Worm (Caenorhabditis elegans) whole organism, L4 larva: ENCODE measurements around the gene exc-15.

Experiments used
- D1046.2 ChIP-seq: fragments of 200-800 bp; sonication (Bioruptor generic); IDR thresholded peaks from 2 replicates; pipeline ENCODE4 v1.3.6; 2022; ENCODE audit warnings: missing genetic modification characterization, missing compliant biosample characterization
- F10B5.3 ChIP-seq: sonication (generic microtip); optimal IDR thresholded peaks from 2 replicates; lab custom pipeline; 2016; ENCODE audit warnings: mild to moderate bottlenecking, missing genetic modification characterization, missing compliant biosample characterization
- F26F4.8 ChIP-seq: fragments of 200-800 bp; sonication (Bioruptor generic); conservative IDR thresholded peaks from 2 replicates; pipeline ENCODE4 v1.3.6; 2022; ENCODE audit warnings: missing genetic modification characterization, missing compliant biosample characterization
- F37D6.2 ChIP-seq: sonication (generic microtip); optimal IDR thresholded peaks from 2 replicates; lab custom pipeline; 2016; ENCODE audit warnings: mild to moderate bottlenecking, missing genetic modification characterization, missing compliant biosample characterization
- F44E2.7 ChIP-seq: fragments of 200-800 bp; sonication (Bioruptor generic); IDR thresholded peaks from 2 replicates; pipeline ENCODE4 v2.1.2; 2022; ENCODE audit warnings: missing genetic modification characterization, missing compliant biosample characterization
- R02D3.7 ChIP-seq: fragments of 150-350 bp; sonication (generic microtip); optimal IDR thresholded peaks from 3 replicates; lab custom pipeline; 2014; ENCODE audit warnings: missing biosample characterization, missing genetic modification characterization
- T20F7.1 ChIP-seq: fragments of 200-800 bp; sonication (Bioruptor generic); optimal IDR thresholded peaks from 2 replicates; lab custom pipeline; 2018; ENCODE audit warnings: mild to moderate bottlenecking, missing genetic modification characterization, missing compliant biosample characterization
- Y105C5A.15 ChIP-seq: fragments of 200-800 bp; sonication (Bioruptor generic); IDR thresholded peaks from 2 replicates; pipeline ENCODE4 v1.3.6; 2022; ENCODE audit warnings: missing genetic modification characterization, missing compliant biosample characterization
- Y48G9A.11 ChIP-seq: fragments of 200-800 bp; sonication (Bioruptor generic); IDR thresholded peaks from 2 replicates; pipeline ENCODE4 v1.3.6; 2022; ENCODE audit warnings: missing genetic modification reagents, missing genetic modification characterization, missing compliant biosample characterization
- Y75B8A.6 ChIP-seq: fragments of 200-800 bp; sonication (Bioruptor generic); IDR thresholded peaks from 2 replicates; pipeline ENCODE4 v1.3.6; 2022; ENCODE audit warnings: missing genetic modification reagents, missing genetic modification characterization, missing compliant biosample characterization
- ZK337.2 ChIP-seq: fragments of 200-800 bp; sonication (Bioruptor generic); IDR thresholded peaks from 2 replicates; pipeline ENCODE4 v1.3.6; 2022; ENCODE audit warnings: missing genetic modification reagents, missing genetic modification characterization, missing compliant biosample characterization
- aha-1 ChIP-seq: fragments of 150-350 bp; peaks from one replicate; lab custom pipeline; 2014; ENCODE audit warnings: missing biosample characterization, missing genetic modification characterization
- arid-1 ChIP-seq: fragments of 200-800 bp; sonication (Bioruptor generic); conservative IDR thresholded peaks from 2 replicates; pipeline ENCODE4 v1.3.6; 2022; ENCODE audit warnings: missing genetic modification reagents, missing genetic modification characterization, missing compliant biosample characterization
- ceh-32 ChIP-seq: sonication (generic microtip); optimal IDR thresholded peaks from 2 replicates; lab custom pipeline; 2016; ENCODE audit warnings: mild to moderate bottlenecking, missing genetic modification characterization, missing compliant biosample characterization; ENCODE audit not compliant: poor library complexity
- ceh-82 ChIP-seq: sonication (generic microtip); optimal IDR thresholded peaks from 2 replicates; lab custom pipeline; 2017; ENCODE audit warnings: missing biosample characterization, missing genetic modification characterization
- ces-1 ChIP-seq: fragments of 150-350 bp; sonication (generic microtip); optimal IDR thresholded peaks from 4 replicates; lab custom pipeline; 2014; ENCODE audit warnings: missing biosample characterization, missing genetic modification reagents, missing genetic modification characterization
- ctbp-1 ChIP-seq: fragments of 200-800 bp; sonication (Bioruptor generic); IDR thresholded peaks from 2 replicates; pipeline ENCODE4 v1.3.6; 2022; ENCODE audit warnings: missing genetic modification reagents, missing genetic modification characterization, missing compliant biosample characterization
- daf-12 ChIP-seq: fragments of 150-350 bp; optimal IDR thresholded peaks from 2 replicates; lab custom pipeline; 2014; ENCODE audit warnings: missing biosample characterization, missing genetic modification reagents, missing genetic modification characterization
- daf-8 ChIP-seq: fragments of 200-800 bp; sonication (Bioruptor generic); IDR thresholded peaks from 2 replicates; pipeline ENCODE4 v1.3.6; 2022; ENCODE audit warnings: missing genetic modification characterization, missing compliant biosample characterization
- dmd-6 ChIP-seq: fragments of 200-800 bp; sonication (Bioruptor generic); IDR thresholded peaks from 2 replicates; pipeline ENCODE4 v1.3.6; 2022; ENCODE audit warnings: missing genetic modification reagents, missing genetic modification characterization, missing compliant biosample characterization
- dmd-8 ChIP-seq: fragments of 200-800 bp; sonication (Bioruptor generic); IDR thresholded peaks from 2 replicates; pipeline ENCODE4 v1.3.6; 2022; ENCODE audit warnings: missing genetic modification characterization, missing compliant biosample characterization
- duxl-1 ChIP-seq: sonication (generic microtip); optimal IDR thresholded peaks from 2 replicates; lab custom pipeline; 2016; ENCODE audit warnings: mild to moderate bottlenecking, missing genetic modification characterization, moderate library complexity, missing compliant biosample characterization; ENCODE audit not compliant: poor library complexity
- dve-1 ChIP-seq: sonication (generic microtip); optimal IDR thresholded peaks from 2 replicates; lab custom pipeline; 2017; ENCODE audit warnings: antibody characterized with exemption, mild to moderate bottlenecking, missing genetic modification characterization, missing compliant biosample characterization; ENCODE audit not compliant: insufficient read depth
- hlh-11 ChIP-seq: fragments of 200-800 bp; sonication (Bioruptor generic); optimal IDR thresholded peaks from 2 replicates; lab custom pipeline; 2018; ENCODE audit warnings: mild to moderate bottlenecking, missing genetic modification characterization, missing compliant biosample characterization
- hmg-1.1 ChIP-seq: fragments of 200-800 bp; sonication (Bioruptor generic); IDR thresholded peaks from 2 replicates; pipeline ENCODE4 v1.3.6; 2022; ENCODE audit warnings: missing genetic modification reagents, missing genetic modification characterization, missing compliant biosample characterization
- jun-1 ChIP-seq: fragments of 150-350 bp; optimal IDR thresholded peaks from 2 replicates; lab custom pipeline; 2014; ENCODE audit warnings: missing biosample characterization, missing genetic modification reagents, missing genetic modification characterization
- lin-38 ChIP-seq: fragments of 200-800 bp; sonication (Bioruptor generic); IDR thresholded peaks from 2 replicates; pipeline ENCODE4 v1.3.6; 2022; ENCODE audit warnings: missing genetic modification reagents, missing genetic modification characterization, missing compliant biosample characterization
- lir-3 ChIP-seq: sonication (generic microtip); optimal IDR thresholded peaks from 2 replicates; lab custom pipeline; 2016; ENCODE audit warnings: mild to moderate bottlenecking, missing genetic modification characterization, missing compliant biosample characterization
- mdt-29 ChIP-seq: fragments of 200-800 bp; sonication (Bioruptor generic); IDR thresholded peaks from 2 replicates; pipeline ENCODE4 v1.3.6; 2022; ENCODE audit warnings: missing genetic modification reagents, missing genetic modification characterization, missing compliant biosample characterization
- mxl-2 ChIP-seq: fragments of 200-800 bp; sonication (Bioruptor generic); conservative IDR thresholded peaks from 2 replicates; pipeline ENCODE4 v1.3.6; 2022; ENCODE audit warnings: missing genetic modification reagents, missing genetic modification characterization, missing compliant biosample characterization
- nhr-102 ChIP-seq: sonication (generic microtip); optimal IDR thresholded peaks from 2 replicates; lab custom pipeline; 2016; ENCODE audit warnings: mild to moderate bottlenecking, missing genetic modification characterization, moderate library complexity, missing compliant biosample characterization
- nhr-11 ChIP-seq: fragments of 150-350 bp; optimal IDR thresholded peaks from 2 replicates; lab custom pipeline; 2014; ENCODE audit warnings: missing biosample characterization, missing genetic modification characterization
- nhr-111 ChIP-seq: fragments of 200-800 bp; sonication (Bioruptor generic); optimal IDR thresholded peaks from 2 replicates; lab custom pipeline; 2018; ENCODE audit warnings: mild to moderate bottlenecking, missing genetic modification characterization, missing compliant biosample characterization
- nhr-237 ChIP-seq: sonication (generic microtip); optimal IDR thresholded peaks from 2 replicates; lab custom pipeline; 2017; ENCODE audit warnings: missing biosample characterization, missing genetic modification characterization
- nhr-42 ChIP-seq: fragments of 200-800 bp; sonication (Bioruptor generic); IDR thresholded peaks from 2 replicates; pipeline ENCODE4 v1.3.6; 2022; ENCODE audit warnings: missing genetic modification characterization, missing compliant biosample characterization
- nhr-77 ChIP-seq: fragments of 150-350 bp; optimal IDR thresholded peaks from 2 replicates; lab custom pipeline; 2014; ENCODE audit warnings: missing biosample characterization, missing genetic modification characterization
- pha-4 ChIP-seq, 2 experiments: fragments of 150-350 bp in 1 of 2; fragments of 200-800 bp in 1 of 2; sonication (Bioruptor generic) in 1 of 2; IDR thresholded peaks in 1 of 2; optimal IDR thresholded peaks in 1 of 2; 2 replicates each; pipeline versions ENCODE4 v1.3.6 to Lab custom; 2014 to 2022; ENCODE audit warnings: missing genetic modification characterization in 2 of 2, missing genetic modification reagents in 2 of 2, missing biosample characterization in 1 of 2, missing compliant biosample characterization in 1 of 2
- pqm-1 ChIP-seq: sonication (generic microtip); optimal IDR thresholded peaks from 2 replicates; lab custom pipeline; 2017; ENCODE audit warnings: missing biosample characterization, missing genetic modification characterization
- rbr-2 ChIP-seq: sonication (generic microtip); optimal IDR thresholded peaks from 2 replicates; lab custom pipeline; 2016; ENCODE audit warnings: missing genotype, missing genetic modification characterization, missing compliant biosample characterization
- sdz-12 ChIP-seq: fragments of 200-800 bp; sonication (Bioruptor generic); optimal IDR thresholded peaks from 2 replicates; lab custom pipeline; 2018; ENCODE audit warnings: mild to moderate bottlenecking, missing genetic modification characterization, missing compliant biosample characterization
- skn-1 ChIP-seq: fragments of 150-350 bp; optimal IDR thresholded peaks from 2 replicates; lab custom pipeline; 2014; ENCODE audit warnings: missing biosample characterization, missing genetic modification characterization
- snpc-1.2 ChIP-seq: fragments of 200-800 bp; sonication (Bioruptor generic); IDR thresholded peaks from 2 replicates; pipeline ENCODE4 v1.3.6; 2022; ENCODE audit warnings: missing genetic modification reagents, missing genetic modification characterization, missing compliant biosample characterization
- spr-3 ChIP-seq: fragments of 200-800 bp; sonication (Bioruptor generic); optimal IDR thresholded peaks from 2 replicates; lab custom pipeline; 2018; ENCODE audit warnings: mild to moderate bottlenecking, missing genetic modification characterization, missing compliant biosample characterization
- tag-97 ChIP-seq: fragments of 200-800 bp; sonication (Bioruptor generic); IDR thresholded peaks from 2 replicates; pipeline ENCODE4 v1.3.6; 2022; ENCODE audit warnings: missing genetic modification characterization, missing compliant biosample characterization
- tra-1 ChIP-seq: fragments of 200-800 bp; sonication (Bioruptor generic); IDR thresholded peaks from 2 replicates; pipeline ENCODE4 v1.3.6; 2022; ENCODE audit warnings: missing genetic modification reagents, missing genetic modification characterization, missing compliant biosample characterization
- unc-130 ChIP-seq: sonication (generic microtip); optimal IDR thresholded peaks from 2 replicates; lab custom pipeline; 2016; ENCODE audit warnings: missing genetic modification reagents, missing genetic modification characterization, missing compliant biosample characterization
- unc-39 ChIP-seq: sonication (generic microtip); optimal IDR thresholded peaks from 2 replicates; lab custom pipeline; 2017; ENCODE audit warnings: missing biosample characterization, missing genetic modification characterization
- zfp-3 ChIP-seq: fragments of 200-800 bp; sonication (Bioruptor generic); conservative IDR thresholded peaks from 2 replicates; pipeline ENCODE4 v1.3.6; 2022; ENCODE audit warnings: missing genetic modification reagents, missing genetic modification characterization, missing compliant biosample characterization
- zip-11 ChIP-seq: fragments of 200-800 bp; sonication (Bioruptor generic); IDR thresholded peaks from 2 replicates; pipeline ENCODE4 v1.3.6; 2022; ENCODE audit warnings: missing genetic modification characterization, missing compliant biosample characterization
- ztf-11 ChIP-seq: fragments of 150-350 bp; optimal IDR thresholded peaks from 2 replicates; lab custom pipeline; 2014; ENCODE audit warnings: missing biosample characterization, missing genetic modification characterization
- ztf-7 ChIP-seq: fragments of 150-350 bp; optimal IDR thresholded peaks from 2 replicates; lab custom pipeline; 2014; ENCODE audit warnings: missing biosample characterization, missing genetic modification characterization

The exc-15 gene

ce11 chrV:4507836-4508462, 24.7 kb downstream of the exc-15 start (continued):
- TF ChIP-seq ceh-32 (tag; lab: Kevin White, UChicago) (no peak), Y75B8A.6 (GFP tag; lab: Robert Waterston, UW) (no peak), F37D6.2 (tag; lab: Kevin White, UChicago) (peak; percentile 50), tag-97 (GFP tag; lab: Robert Waterston, UW) (no peak), dve-1 (tag; lab: Kevin White, UChicago) (peak; percentile 14), daf-12 (tag; lab: Kevin White, UChicago) (no peak), nhr-77 (tag; lab: Kevin White, UChicago) (no peak), dmd-8 (no peak), duxl-1 (tag; lab: Kevin White, UChicago) (no peak), skn-1 (tag; lab: Kevin White, UChicago) (no peak), ces-1 (GFP tag; lab: Kevin White, UChicago) (no peak), D1046.2 (GFP tag; lab: Robert Waterston, UW) (no peak), aha-1 (tag; lab: Kevin White, UChicago) (peak; percentile 88), Y48G9A.11 (no peak), ZK337.2 (GFP tag; lab: Robert Waterston, UW) (no peak), ceh-82 (no peak), nhr-102 (tag; lab: Kevin White, UChicago) (peak; percentile 1), rbr-2 (peak; percentile 78), arid-1 (no peak), jun-1 (tag; lab: Kevin White, UChicago) (no peak), unc-130 (GFP tag; lab: Kevin White, UChicago) (no peak), ztf-11 (tag; lab: Kevin White, UChicago) (no peak), mdt-29 (GFP tag; lab: Robert Waterston, UW) (no peak), F44E2.7 (GFP tag; lab: Robert Waterston, UW) (no peak), F26F4.8 (0 out of 2 replicates have a peak, but pooled peaks have one; percentile 3), snpc-1.2 (no peak), nhr-237 (tag; lab: Kevin White, UChicago) (no peak), lin-38 (GFP tag; lab: Robert Waterston, UW) (no peak), Y105C5A.15 (GFP tag; lab: Robert Waterston, UW) (no peak), F10B5.3 (no peak), lir-3 (tag; lab: Kevin White, UChicago) (no peak), R02D3.7 (tag; lab: Kevin White, UChicago) (no peak), dmd-6 (GFP tag; lab: Robert Waterston, UW) (no peak), mxl-2 (no peak), T20F7.1 (GFP tag; lab: Kevin White, UChicago) (no peak), unc-39 (tag; lab: Kevin White, UChicago) (no peak), spr-3 (GFP tag; lab: Kevin White, UChicago) (no peak), pqm-1 (tag; lab: Kevin White, UChicago) (no peak), nhr-11 (tag; lab: Kevin White, UChicago) (peak; percentile 62), pha-4 (GFP tag; IDR thresholded peaks at IDR 0.05; lab: Robert Waterston, UW) (no peak), pha-4 (tag; optimal IDR thresholded peaks at IDR 0.05; lab: Kevin White, UChicago) (no peak), hlh-11 (tag; lab: Kevin White, UChicago) (peak; percentile 86), nhr-42 (GFP tag; lab: Robert Waterston, UW) (no peak), ztf-7 (peak; percentile 7), zfp-3 (GFP tag; lab: Robert Waterston, UW) (no peak), tra-1 (GFP tag; lab: Robert Waterston, UW) (peak; percentile 17; the same call in 1 of the 2 replicates), nhr-111 (GFP tag; lab: Kevin White, UChicago) (no peak), daf-8 (GFP tag; lab: Robert Waterston, UW) (no peak), sdz-12 (no peak), ctbp-1 (no peak), zip-11 (GFP tag; lab: Robert Waterston, UW) (no peak), hmg-1.1 (GFP tag; lab: Robert Waterston, UW) (peak; percentile 71)
